Worm (Caenorhabditis elegans) whole organism, mixed stage, embryonic: ENCODE results near the gene chil-3.

Source experiments
- M03D4.4 ChIP-seq: sonication (generic microtip); optimal IDR thresholded peaks from 2 replicates; lab custom pipeline; 2017; ENCODE audit warnings: mild to moderate bottlenecking, missing genetic modification characterization, missing compliant biosample characterization
- bed-3 ChIP-seq: fragments of 200-800 bp; sonication (Bioruptor generic); optimal IDR thresholded peaks from 3 replicates; lab custom pipeline; 2018; ENCODE audit warnings: mild to moderate bottlenecking, missing genetic modification characterization, moderate library complexity, missing compliant biosample characterization
- blmp-1 ChIP-seq: fragments of 150-350 bp; optimal IDR thresholded peaks from 2 replicates; lab custom pipeline; 2014; ENCODE audit warnings: missing biosample characterization, missing genetic modification characterization
- ceh-39 ChIP-seq: fragments of 150-350 bp; optimal IDR thresholded peaks from 2 replicates; lab custom pipeline; 2014; ENCODE audit warnings: missing biosample characterization, missing genetic modification characterization
- ceh-43 ChIP-seq: fragments of 200-800 bp; sonication (Bioruptor generic); optimal IDR thresholded peaks from 2 replicates; lab custom pipeline; 2018; ENCODE audit warnings: mild to moderate bottlenecking, missing genetic modification characterization, moderate library complexity, missing compliant biosample characterization
- ceh-83 ChIP-seq: fragments of 200-800 bp; sonication (Bioruptor generic); optimal IDR thresholded peaks from 2 replicates; lab custom pipeline; 2018; ENCODE audit warnings: mild to moderate bottlenecking, missing genetic modification characterization, missing compliant biosample characterization
- cnd-1 ChIP-seq: fragments of 200-800 bp; sonication (Bioruptor generic); optimal IDR thresholded peaks from 2 replicates; lab custom pipeline; 2018; ENCODE audit warnings: mild to moderate bottlenecking, missing genetic modification characterization, missing compliant biosample characterization
- elt-1 ChIP-seq: sonication (generic microtip); optimal IDR thresholded peaks from 2 replicates; lab custom pipeline; 2017; ENCODE audit warnings: missing genetic modification characterization, mild to moderate bottlenecking, missing compliant biosample characterization, antibody characterized with exemption, moderate library complexity, borderline replicate concordance; ENCODE audit not compliant: insufficient read depth
- elt-3 ChIP-seq: fragments of 150-350 bp; optimal IDR thresholded peaks from 2 replicates; lab custom pipeline; 2014; ENCODE audit warnings: missing biosample characterization, missing genetic modification characterization
- flh-1 ChIP-seq: fragments of 200-800 bp; sonication (Bioruptor generic); optimal IDR thresholded peaks from 2 replicates; lab custom pipeline; 2018; ENCODE audit warnings: mild to moderate bottlenecking, missing genetic modification characterization, moderate library complexity, missing compliant biosample characterization
- ham-2 ChIP-seq: fragments of 200-800 bp; sonication (Bioruptor generic); optimal IDR thresholded peaks from 2 replicates; lab custom pipeline; 2018; ENCODE audit warnings: mild to moderate bottlenecking, missing genetic modification characterization, missing compliant biosample characterization
- hlh-1 ChIP-seq: fragments of 150-350 bp; optimal IDR thresholded peaks from 2 replicates; lab custom pipeline; 2014; ENCODE audit warnings: missing biosample characterization, missing genetic modification reagents, missing genetic modification characterization
- lin-13 ChIP-seq: fragments of 150-350 bp; optimal IDR thresholded peaks from 2 replicates; lab custom pipeline; 2014; ENCODE audit warnings: missing biosample characterization, missing genetic modification characterization
- lin-32 ChIP-seq: fragments of 200-800 bp; sonication (Bioruptor generic); optimal IDR thresholded peaks from 2 replicates; lab custom pipeline; 2018; ENCODE audit warnings: mild to moderate bottlenecking, missing genetic modification characterization, missing compliant biosample characterization
- lsy-2 ChIP-seq: fragments of 150-350 bp; optimal IDR thresholded peaks from 2 replicates; lab custom pipeline; 2014; ENCODE audit warnings: missing biosample characterization, missing genetic modification characterization
- mab-5 ChIP-seq: fragments of 150-350 bp; optimal IDR thresholded peaks from 2 replicates; lab custom pipeline; 2014; ENCODE audit warnings: missing biosample characterization, missing genetic modification characterization
- mls-2 ChIP-seq: sonication (generic microtip); optimal IDR thresholded peaks from 2 replicates; lab custom pipeline; 2016; ENCODE audit warnings: mild to moderate bottlenecking, missing genetic modification characterization, moderate library complexity, missing compliant biosample characterization
- nhr-2 ChIP-seq: fragments of 150-350 bp; optimal IDR thresholded peaks from 2 replicates; lab custom pipeline; 2014; ENCODE audit warnings: missing biosample characterization, missing genetic modification characterization
- nhr-237 ChIP-seq: fragments of 150-350 bp; optimal IDR thresholded peaks from 2 replicates; lab custom pipeline; 2014; ENCODE audit warnings: missing biosample characterization, missing genetic modification characterization
- nhr-76 ChIP-seq: sonication (generic microtip); optimal IDR thresholded peaks from 2 replicates; lab custom pipeline; 2017; ENCODE audit warnings: missing biosample characterization, missing genetic modification characterization
- snpc-4 ChIP-seq: fragments of 150-350 bp; optimal IDR thresholded peaks from 2 replicates; lab custom pipeline; 2014; ENCODE audit warnings: missing biosample characterization, missing genetic modification characterization
- sptf-1 ChIP-seq: sonication (generic microtip); optimal IDR thresholded peaks from 2 replicates; lab custom pipeline; 2017; ENCODE audit warnings: mild to moderate bottlenecking, missing genetic modification characterization, moderate library complexity, missing compliant biosample characterization
- tbx-8 ChIP-seq: fragments of 200-800 bp; sonication (Bioruptor generic); optimal IDR thresholded peaks from 2 replicates; lab custom pipeline; 2018; ENCODE audit warnings: mild to moderate bottlenecking, missing genetic modification characterization, moderate library complexity, missing compliant biosample characterization
- unc-120 ChIP-seq: sonication (generic microtip); optimal IDR thresholded peaks from 2 replicates; lab custom pipeline; 2017; ENCODE audit warnings: missing genetic modification characterization, missing compliant biosample characterization; ENCODE audit not compliant: poor library complexity, severe bottlenecking
- unc-39 ChIP-seq: fragments of 150-350 bp; optimal IDR thresholded peaks from 2 replicates; lab custom pipeline; 2014; ENCODE audit warnings: missing biosample characterization, missing genetic modification characterization
- unc-62 ChIP-seq: fragments of 150-350 bp; optimal IDR thresholded peaks from 2 replicates; lab custom pipeline; 2014; ENCODE audit warnings: missing biosample characterization, missing genetic modification reagents, missing genetic modification characterization
- zip-8 ChIP-seq: fragments of 150-350 bp; optimal IDR thresholded peaks from 2 replicates; lab custom pipeline; 2014; ENCODE audit warnings: missing biosample characterization, missing genetic modification characterization
- ztf-11 ChIP-seq: fragments of 150-350 bp; optimal IDR thresholded peaks from 2 replicates; lab custom pipeline; 2014; ENCODE audit warnings: missing biosample characterization, missing genetic modification characterization

chil-3 gene

ce11 chrII:9886216-9886615, 24.9 kb upstream of the chil-3 start, which contains the start of gene algn-8:
algn-8 (minus strand) TSS chrII:9886442.
- TF ChIP-seq lsy-2 (tag; lab: Kevin White, UChicago) (no peak), sptf-1 (tag; lab: Kevin White, UChicago) (no peak), mls-2 (tag; lab: Kevin White, UChicago) (no peak)
- TF ChIP-seq, all 35 proteins: peak for 0

- TF ChIP-seq unc-62 (GFP tag; lab: Kevin White, UChicago) = no peak
- TF ChIP-seq zip-8 (tag; lab: Kevin White, UChicago) = peak; percentile 16
- TF ChIP-seq, all 35 proteins: peak for 1
Measured at ce11 chrII:9880826-9881225, 19.5 kb upstream of the chil-3 start, which contains the start of gene C08H9.15. C08H9.15 (plus strand) TSS chrII:9881193.

ce11 chrII:9879815-9880214, 18.5 kb upstream of the chil-3 start:
- peak; percentile 35 for TF ChIP-seq blmp-1 (tag; lab: Kevin White, UChicago)
- no peak for TF ChIP-seq ceh-43

DNA sequence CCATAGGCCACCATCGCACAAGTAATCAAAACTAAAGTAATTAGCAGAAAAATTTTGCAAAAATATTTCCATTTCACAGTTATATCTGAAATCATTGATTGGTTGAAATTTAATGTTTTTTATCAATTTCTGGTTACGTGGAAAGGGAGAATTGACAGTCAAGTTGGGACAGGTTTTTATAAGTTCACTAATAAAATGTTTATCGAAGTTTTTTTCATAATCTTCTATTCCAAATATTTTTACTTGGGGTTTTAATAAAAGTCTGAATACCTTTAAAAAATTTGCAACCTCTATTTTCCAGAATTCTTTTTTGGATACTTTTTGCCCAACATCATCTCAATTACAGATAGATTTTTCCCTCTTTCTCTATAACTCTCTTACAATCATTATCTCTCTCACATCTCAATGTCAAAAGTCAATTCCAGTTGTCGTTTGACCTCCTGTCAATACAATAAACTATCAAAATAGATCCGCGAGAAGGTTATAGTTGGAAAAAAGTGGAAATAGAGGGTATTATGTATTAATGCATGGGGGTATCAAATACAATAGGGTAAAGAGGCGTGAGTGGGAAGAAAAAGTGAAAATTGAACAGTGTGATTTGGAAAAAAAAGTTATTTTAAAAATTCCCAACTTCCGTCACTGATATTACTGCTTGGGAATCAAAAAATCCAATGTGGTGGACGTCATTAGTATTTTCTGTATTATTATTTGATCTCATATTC, 13.4 kb upstream of the chil-3 start, which contains the start of the genes chil-2 and ctsa-3.2:
Gene chil-2, minus strand, starts transcription at position 101 of the 722 bp plus-strand sequence.
Gene ctsa-3.2, plus strand, starts transcription at position 672 of the 722 bp plus-strand sequence.
- no peak for TF ChIP-seq lsy-2 (tag; lab: Kevin White, UChicago)
- no peak for TF ChIP-seq snpc-4 (tag; lab: Kevin White, UChicago)
- no peak for TF ChIP-seq M03D4.4
- no peak for TF ChIP-seq ceh-83 (GFP tag; lab: Kevin White, UChicago)
- TF ChIP-seq tbx-8 (GFP tag; lab: Kevin White, UChicago) = no peak
- no peak for TF ChIP-seq unc-120 (tag; lab: Kevin White, UChicago)
- no peak for TF ChIP-seq sptf-1 (tag; lab: Kevin White, UChicago)
- no peak for TF ChIP-seq elt-3
- no peak for TF ChIP-seq unc-62 (GFP tag; lab: Kevin White, UChicago)
- no peak for TF ChIP-seq ham-2 (GFP tag; lab: Kevin White, UChicago)
- TF ChIP-seq ztf-11 (tag; lab: Kevin White, UChicago) = no peak
- TF ChIP-seq lin-13 (tag; lab: Kevin White, UChicago) = no peak
- no peak for TF ChIP-seq mab-5

DNA sequence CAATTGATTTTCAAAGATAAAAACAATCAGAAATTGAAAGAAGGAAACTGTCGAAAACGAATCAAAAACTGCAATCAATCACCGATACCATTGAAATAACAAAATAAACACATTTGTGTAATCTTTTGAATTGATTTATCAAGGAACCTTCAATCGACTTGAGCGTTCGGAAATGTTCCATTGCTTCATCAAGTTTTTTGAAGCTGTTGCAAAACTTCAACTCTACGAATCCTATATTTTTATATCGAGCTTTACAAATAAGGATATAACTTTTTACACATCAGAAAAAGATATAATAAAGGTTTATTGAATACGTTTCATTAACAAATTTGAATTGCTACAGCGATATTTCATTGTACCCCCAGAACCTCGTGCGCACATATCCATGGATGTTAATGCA, 11.7 kb upstream of the chil-3 start, which contains the start of gene chil-8:
Gene chil-8, minus strand, starts transcription at position 101 of the 400 bp plus-strand sequence.
- TF ChIP-seq hlh-1 (no peak), snpc-4 (tag; lab: Kevin White, UChicago) (no peak), elt-1 (tag; lab: Kevin White, UChicago) (no peak), lin-32 (no peak), unc-62 (GFP tag; lab: Kevin White, UChicago) (no peak), bed-3 (no peak), unc-39 (tag; lab: Kevin White, UChicago) (no peak), ceh-39 (no peak), unc-120 (tag; lab: Kevin White, UChicago) (no peak), nhr-2 (tag; lab: Kevin White, UChicago) (no peak)

ce11 chrII:9871061-9871460, 9.8 kb upstream of the chil-3 start, which contains the start of gene chil-7:
chil-7 (minus strand) TSS chrII:9871172.
- TF ChIP-seq blmp-1 (tag; lab: Kevin White, UChicago) = no peak
- no peak for TF ChIP-seq M03D4.4
- no peak for TF ChIP-seq nhr-237 (tag; lab: Kevin White, UChicago)
- no peak for TF ChIP-seq ceh-39
- no peak for TF ChIP-seq lin-32
- TF ChIP-seq tbx-8 (GFP tag; lab: Kevin White, UChicago) = no peak
- TF ChIP-seq lsy-2 (tag; lab: Kevin White, UChicago) = no peak
- TF ChIP-seq ceh-43 = no peak
- no peak for TF ChIP-seq bed-3
- TF ChIP-seq mls-2 (tag; lab: Kevin White, UChicago) = no peak
- TF ChIP-seq flh-1 (GFP tag; lab: Kevin White, UChicago) = no peak
- no peak for TF ChIP-seq hlh-1
- TF ChIP-seq cnd-1 = no peak
- no peak for TF ChIP-seq ztf-11 (tag; lab: Kevin White, UChicago)
- TF ChIP-seq elt-1 (tag; lab: Kevin White, UChicago) = no peak
- TF ChIP-seq nhr-76 (tag; lab: Kevin White, UChicago) = no peak
- TF ChIP-seq, all 35 proteins: peak for 0
